4 fruit fly cellular contexts compared by ENCODE assay signal in genomic region chr3R:20305852-20306251, dm6.
TF ChIP-seq lines count a peak whose summit lies in the region.

No protein-coding gene starts in this region.

TF ChIP-seq in whole organism, adult, 20 proteins besides CTCF, POLR2A, EP300 and RAD21:
- no peak for TF ChIP-seq cnc (optimal IDR thresholded peaks at IDR 0.05; lab: Kevin White, UChicago)
- peak; percentile 66 for TF ChIP-seq CG11617 (GFP tag; optimal IDR thresholded peaks at IDR 0.05; lab: Kevin White, UChicago)
- TF ChIP-seq cic (GFP tag; optimal IDR thresholded peaks at IDR 0.05; lab: Kevin White, UChicago): peak; percentile 24
- TF ChIP-seq tj (GFP tag; optimal IDR thresholded peaks at IDR 0.05; lab: Kevin White, UChicago): peak; percentile 24
- TF ChIP-seq kay (GFP tag; lab: Kevin White, UChicago; ENCODE audit: borderline replicate concordance): no peak
- TF ChIP-seq Clk (GFP tag; optimal IDR thresholded peaks at IDR 0.05; lab: Kevin White, UChicago): no peak
- no peak for TF ChIP-seq CG5204 (GFP tag; optimal IDR thresholded peaks at IDR 0.05; lab: Kevin White, UChicago)
- TF ChIP-seq toe (GFP tag; optimal IDR thresholded peaks at IDR 0.05; lab: Kevin White, UChicago): no peak
- TF ChIP-seq CG33017 (tag; optimal IDR thresholded peaks at IDR 0.05; lab: Kevin White, UChicago): no peak
- no peak for TF ChIP-seq CG7101 (tag; optimal IDR thresholded peaks at IDR 0.05; lab: Kevin White, UChicago)

TF ChIP-seq in whole organism, prepupa, 60 proteins besides CTCF, POLR2A, EP300 and RAD21:
- TF ChIP-seq CG8632 (GFP tag; optimal IDR thresholded peaks at IDR 0.05; lab: Kevin White, UChicago) (no peak), Lpt (GFP tag; optimal IDR thresholded peaks at IDR 0.05; lab: Kevin White, UChicago) (no peak), svp (GFP tag; lab: Kevin White, UChicago) (peak; percentile 22)

TF ChIP-seq in whole organism, pupa, 21 proteins besides CTCF, POLR2A, EP300 and RAD21:
- TF ChIP-seq CG8301 (tag; optimal IDR thresholded peaks at IDR 0.05; lab: Kevin White, UChicago): no peak
- TF ChIP-seq CG13204 (GFP tag; optimal IDR thresholded peaks at IDR 0.05; lab: Kevin White, UChicago): no peak
- TF ChIP-seq CG9948 (tag; optimal IDR thresholded peaks at IDR 0.05; lab: Kevin White, UChicago): no peak
- TF ChIP-seq CG34367 (tag; optimal IDR thresholded peaks at IDR 0.05; lab: Kevin White, UChicago): peak; percentile 29
- no peak for TF ChIP-seq CG15710 (tag; optimal IDR thresholded peaks at IDR 0.05; lab: Kevin White, UChicago)

TF ChIP-seq in whole organism, wandering third instar larva, 38 proteins besides CTCF, POLR2A, EP300 and RAD21:
- TF ChIP-seq Myc (optimal IDR thresholded peaks at IDR 0.05; lab: Kevin White, UChicago): peak; percentile 59
- TF ChIP-seq Jra (GFP tag; optimal IDR thresholded peaks at IDR 0.05; lab: Kevin White, UChicago): no peak
- TF ChIP-seq dsf (GFP tag; optimal IDR thresholded peaks at IDR 0.05; lab: Kevin White, UChicago; ENCODE audit: borderline replicate concordance): no peak
- TF ChIP-seq brk (GFP tag; optimal IDR thresholded peaks at IDR 0.05; lab: Kevin White, UChicago): peak; percentile 16
- peak; percentile 37 for TF ChIP-seq N (GFP tag; optimal IDR thresholded peaks at IDR 0.05; lab: Kevin White, UChicago)
